Worm (Caenorhabditis elegans) whole organism, mixed stage, embryonic: ENCODE measurements around the gene M03B6.1.
A peak's percentile ranks its signal among the peaks of the same experiment; 100 is the strongest.

Experiments used
- M03D4.4 ChIP-seq: sonication (generic microtip); optimal IDR thresholded peaks from 2 replicates; lab custom pipeline; 2017; ENCODE audit warnings: mild to moderate bottlenecking, missing genetic modification characterization, missing compliant biosample characterization
- bed-3 ChIP-seq: fragments of 200-800 bp; sonication (Bioruptor generic); optimal IDR thresholded peaks from 3 replicates; lab custom pipeline; 2018; ENCODE audit warnings: mild to moderate bottlenecking, missing genetic modification characterization, moderate library complexity, missing compliant biosample characterization
- ceh-39 ChIP-seq: fragments of 150-350 bp; optimal IDR thresholded peaks from 2 replicates; lab custom pipeline; 2014; ENCODE audit warnings: missing biosample characterization, missing genetic modification characterization
- ceh-83 ChIP-seq: fragments of 200-800 bp; sonication (Bioruptor generic); optimal IDR thresholded peaks from 2 replicates; lab custom pipeline; 2018; ENCODE audit warnings: mild to moderate bottlenecking, missing genetic modification characterization, missing compliant biosample characterization
- ces-1 ChIP-seq: fragments of 150-350 bp; optimal IDR thresholded peaks from 2 replicates; lab custom pipeline; 2014; ENCODE audit warnings: missing biosample characterization, missing genetic modification reagents, missing genetic modification characterization
- cnd-1 ChIP-seq: fragments of 200-800 bp; sonication (Bioruptor generic); optimal IDR thresholded peaks from 2 replicates; lab custom pipeline; 2018; ENCODE audit warnings: mild to moderate bottlenecking, missing genetic modification characterization, missing compliant biosample characterization
- drap-1 ChIP-seq: fragments of 200-800 bp; sonication (Bioruptor generic); optimal IDR thresholded peaks from 3 replicates; lab custom pipeline; 2018; ENCODE audit warnings: mild to moderate bottlenecking, missing genetic modification characterization, missing compliant biosample characterization
- elt-1 ChIP-seq: sonication (generic microtip); optimal IDR thresholded peaks from 2 replicates; lab custom pipeline; 2017; ENCODE audit warnings: missing genetic modification characterization, mild to moderate bottlenecking, missing compliant biosample characterization, antibody characterized with exemption, moderate library complexity, borderline replicate concordance; ENCODE audit not compliant: insufficient read depth
- elt-3 ChIP-seq: fragments of 150-350 bp; optimal IDR thresholded peaks from 2 replicates; lab custom pipeline; 2014; ENCODE audit warnings: missing biosample characterization, missing genetic modification characterization
- ham-2 ChIP-seq: fragments of 200-800 bp; sonication (Bioruptor generic); optimal IDR thresholded peaks from 2 replicates; lab custom pipeline; 2018; ENCODE audit warnings: mild to moderate bottlenecking, missing genetic modification characterization, missing compliant biosample characterization
- hlh-1 ChIP-seq: fragments of 150-350 bp; optimal IDR thresholded peaks from 2 replicates; lab custom pipeline; 2014; ENCODE audit warnings: missing biosample characterization, missing genetic modification reagents, missing genetic modification characterization
- lin-13 ChIP-seq: fragments of 150-350 bp; optimal IDR thresholded peaks from 2 replicates; lab custom pipeline; 2014; ENCODE audit warnings: missing biosample characterization, missing genetic modification characterization
- lin-32 ChIP-seq: fragments of 200-800 bp; sonication (Bioruptor generic); optimal IDR thresholded peaks from 2 replicates; lab custom pipeline; 2018; ENCODE audit warnings: mild to moderate bottlenecking, missing genetic modification characterization, missing compliant biosample characterization
- lsy-2 ChIP-seq: fragments of 150-350 bp; optimal IDR thresholded peaks from 2 replicates; lab custom pipeline; 2014; ENCODE audit warnings: missing biosample characterization, missing genetic modification characterization
- mab-5 ChIP-seq: fragments of 150-350 bp; optimal IDR thresholded peaks from 2 replicates; lab custom pipeline; 2014; ENCODE audit warnings: missing biosample characterization, missing genetic modification characterization
- mep-1 ChIP-seq: fragments of 150-350 bp; optimal IDR thresholded peaks from 2 replicates; lab custom pipeline; 2017; ENCODE audit warnings: missing biosample characterization, missing genetic modification reagents, missing genetic modification characterization, inconsistent platforms
- mls-2 ChIP-seq: sonication (generic microtip); optimal IDR thresholded peaks from 2 replicates; lab custom pipeline; 2016; ENCODE audit warnings: mild to moderate bottlenecking, missing genetic modification characterization, moderate library complexity, missing compliant biosample characterization
- nhr-12 ChIP-seq: fragments of 150-350 bp; optimal IDR thresholded peaks from 2 replicates; lab custom pipeline; 2014; ENCODE audit warnings: missing biosample characterization, missing genetic modification characterization
- nhr-2 ChIP-seq: fragments of 150-350 bp; optimal IDR thresholded peaks from 2 replicates; lab custom pipeline; 2014; ENCODE audit warnings: missing biosample characterization, missing genetic modification characterization
- nhr-28 ChIP-seq: fragments of 150-350 bp; optimal IDR thresholded peaks from 2 replicates; lab custom pipeline; 2014; ENCODE audit warnings: missing biosample characterization, missing genetic modification characterization
- nhr-76 ChIP-seq: sonication (generic microtip); optimal IDR thresholded peaks from 2 replicates; lab custom pipeline; 2017; ENCODE audit warnings: missing biosample characterization, missing genetic modification characterization
- pha-4 ChIP-seq: fragments of 150-350 bp; optimal IDR thresholded peaks from 2 replicates; lab custom pipeline; 2018; ENCODE audit warnings: missing biosample characterization, missing genetic modification reagents, missing genetic modification characterization
- sem-2 ChIP-seq: fragments of 200-800 bp; sonication (Bioruptor generic); optimal IDR thresholded peaks from 2 replicates; lab custom pipeline; 2018; ENCODE audit warnings: mild to moderate bottlenecking, missing genetic modification characterization, missing compliant biosample characterization
- snpc-4 ChIP-seq: fragments of 150-350 bp; optimal IDR thresholded peaks from 2 replicates; lab custom pipeline; 2014; ENCODE audit warnings: missing biosample characterization, missing genetic modification characterization
- sptf-1 ChIP-seq: sonication (generic microtip); optimal IDR thresholded peaks from 2 replicates; lab custom pipeline; 2017; ENCODE audit warnings: mild to moderate bottlenecking, missing genetic modification characterization, moderate library complexity, missing compliant biosample characterization
- tbx-8 ChIP-seq: fragments of 200-800 bp; sonication (Bioruptor generic); optimal IDR thresholded peaks from 2 replicates; lab custom pipeline; 2018; ENCODE audit warnings: mild to moderate bottlenecking, missing genetic modification characterization, moderate library complexity, missing compliant biosample characterization
- unc-120 ChIP-seq: sonication (generic microtip); optimal IDR thresholded peaks from 2 replicates; lab custom pipeline; 2017; ENCODE audit warnings: missing genetic modification characterization, missing compliant biosample characterization; ENCODE audit not compliant: poor library complexity, severe bottlenecking
- unc-39 ChIP-seq: fragments of 150-350 bp; optimal IDR thresholded peaks from 2 replicates; lab custom pipeline; 2014; ENCODE audit warnings: missing biosample characterization, missing genetic modification characterization
- unc-62 ChIP-seq: fragments of 150-350 bp; optimal IDR thresholded peaks from 2 replicates; lab custom pipeline; 2014; ENCODE audit warnings: missing biosample characterization, missing genetic modification reagents, missing genetic modification characterization
- zip-8 ChIP-seq: fragments of 150-350 bp; optimal IDR thresholded peaks from 2 replicates; lab custom pipeline; 2014; ENCODE audit warnings: missing biosample characterization, missing genetic modification characterization
- ztf-11 ChIP-seq: fragments of 150-350 bp; optimal IDR thresholded peaks from 2 replicates; lab custom pipeline; 2014; ENCODE audit warnings: missing biosample characterization, missing genetic modification characterization

M03B6.1 gene

DNA sequence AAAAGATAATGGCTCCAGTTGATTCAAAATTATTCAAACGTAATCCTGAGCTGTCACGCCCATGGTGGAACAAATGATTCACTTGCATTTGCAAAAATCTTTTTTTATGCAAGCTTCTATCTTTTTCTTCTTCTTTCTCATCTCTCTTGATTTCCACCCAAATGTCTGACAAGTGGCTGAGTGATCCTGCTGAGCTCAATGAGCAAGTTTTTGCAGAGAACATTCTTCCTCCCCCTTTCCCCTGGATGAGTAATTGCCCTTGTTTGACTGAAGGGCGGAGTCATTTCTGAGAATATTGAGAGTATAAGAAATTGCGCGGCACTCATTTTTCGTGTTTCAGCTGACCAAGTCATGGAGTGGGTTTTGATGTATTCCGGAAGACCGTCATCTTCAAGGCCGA lies at the start of gene M03B6.1:
Gene M03B6.1 (plus strand): TSS at position 334 of the 400 bp plus-strand sequence.
- peak; percentile 24 for TF ChIP-seq hlh-1
- no peak for TF ChIP-seq snpc-4 (tag; lab: Kevin White, UChicago)
- TF ChIP-seq bed-3 (GFP tag; lab: Kevin White, UChicago), result no peak
- TF ChIP-seq M03D4.4 (tag; lab: Kevin White, UChicago), result no peak
- TF ChIP-seq sem-2 (GFP tag; lab: Kevin White, UChicago), result no peak
- no peak for TF ChIP-seq nhr-2 (tag; lab: Kevin White, UChicago)
- TF ChIP-seq ham-2 (GFP tag; lab: Kevin White, UChicago), result no peak
- TF ChIP-seq mls-2 (tag; lab: Kevin White, UChicago), result no peak
- no peak for TF ChIP-seq lsy-2 (tag; lab: Kevin White, UChicago)
- no peak for TF ChIP-seq unc-120 (tag; lab: Kevin White, UChicago)
- no peak for TF ChIP-seq drap-1 (GFP tag; lab: Kevin White, UChicago)
- TF ChIP-seq unc-39, result no peak
- peak; percentile 1 for TF ChIP-seq unc-62
- no peak for TF ChIP-seq lin-13
- no peak for TF ChIP-seq cnd-1 (tag; lab: Kevin White, UChicago)
- TF ChIP-seq sptf-1 (tag; lab: Kevin White, UChicago), result no peak
- no peak for TF ChIP-seq elt-3 (tag; lab: Kevin White, UChicago)
- no peak for TF ChIP-seq lin-32

DNA sequence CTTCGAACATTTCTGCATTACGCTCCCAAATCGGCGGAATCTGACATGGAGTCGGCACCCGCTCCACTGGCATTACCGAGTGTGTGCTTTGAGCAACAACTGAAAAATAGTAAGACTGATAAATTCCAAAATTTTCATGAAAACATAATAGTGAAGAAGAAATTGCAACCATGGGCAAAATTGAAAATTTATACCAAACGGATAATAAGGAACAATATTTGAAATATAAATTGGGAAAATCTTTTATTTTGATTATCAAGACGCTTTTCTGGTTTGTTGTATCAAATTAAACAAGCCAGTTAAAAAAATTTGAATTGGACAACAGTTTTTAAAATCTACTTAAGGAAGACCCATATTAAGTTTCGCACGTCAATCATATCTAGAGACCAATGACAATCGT lies 47.9 kb upstream of the M03B6.1 start, which contains the start of gene ZK1086.2:
Gene ZK1086.2 (minus strand): TSS at position 101 of the 400 bp plus-strand sequence.
- TF ChIP-seq nhr-28 (no peak), pha-4 (no peak), sem-2 (GFP tag; lab: Kevin White, UChicago) (no peak), nhr-76 (no peak), cnd-1 (tag; lab: Kevin White, UChicago) (no peak), elt-1 (tag; lab: Kevin White, UChicago) (no peak), lin-32 (no peak), nhr-12 (tag; lab: Kevin White, UChicago) (no peak), snpc-4 (tag; lab: Kevin White, UChicago) (no peak), zip-8 (tag; lab: Kevin White, UChicago) (no peak), ceh-39 (tag; lab: Kevin White, UChicago) (no peak), lsy-2 (tag; lab: Kevin White, UChicago) (no peak)

DNA sequence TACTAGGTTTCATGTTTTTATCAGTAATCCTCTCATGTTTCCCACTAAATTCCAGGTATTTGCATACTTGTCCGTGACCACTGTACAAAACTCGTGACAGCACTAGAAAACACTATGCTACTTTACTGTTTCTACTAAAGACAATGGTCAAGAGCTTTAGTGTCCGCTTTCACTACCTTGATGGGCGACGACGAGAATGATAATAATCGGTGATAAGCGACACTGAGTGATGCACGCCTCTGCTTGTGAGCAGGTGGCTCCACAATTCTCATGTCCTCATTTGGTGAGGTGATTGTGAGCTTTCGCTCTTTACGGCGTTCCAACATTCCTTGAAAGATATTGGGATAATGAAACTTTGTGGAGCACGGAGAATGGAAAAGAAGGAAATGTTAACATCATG lies 38.2 kb upstream of the M03B6.1 start:
- TF ChIP-seq ztf-11 (no peak), unc-39 (no peak), lin-13 (no peak), cnd-1 (tag; lab: Kevin White, UChicago) (no peak), sem-2 (GFP tag; lab: Kevin White, UChicago) (no peak), ces-1 (GFP tag; lab: Kevin White, UChicago) (no peak), pha-4 (no peak), sptf-1 (tag; lab: Kevin White, UChicago) (no peak), mep-1 (no peak), unc-120 (tag; lab: Kevin White, UChicago) (no peak), unc-62 (no peak), elt-1 (tag; lab: Kevin White, UChicago) (no peak), mab-5 (tag; lab: Kevin White, UChicago) (no peak), nhr-76 (no peak), M03D4.4 (tag; lab: Kevin White, UChicago) (no peak)

DNA sequence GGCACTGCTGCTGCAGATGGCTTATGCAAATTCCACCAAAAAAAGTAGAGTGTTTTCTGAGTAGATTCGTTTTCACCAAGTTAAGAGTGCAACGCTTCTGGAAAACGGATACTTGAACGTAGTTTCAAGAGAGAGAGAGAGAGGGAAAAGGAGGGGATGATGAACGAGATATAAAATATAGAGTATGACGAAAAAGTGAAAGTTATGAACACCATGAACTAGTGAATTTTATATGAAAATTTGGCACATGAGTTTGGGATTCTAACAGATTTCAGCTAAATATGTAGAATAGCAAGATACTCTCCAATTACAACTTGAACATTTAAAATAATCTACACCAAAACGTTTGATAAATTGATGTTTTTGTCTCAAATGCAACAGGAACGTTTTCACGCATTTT lies 31.6 kb upstream of the M03B6.1 start, which contains the start of gene obr-3:
Gene obr-3 (minus strand): TSS at position 101 of the 400 bp plus-strand sequence.
- TF ChIP-seq hlh-1, result no peak
- TF ChIP-seq elt-3 (tag; lab: Kevin White, UChicago), result no peak
- TF ChIP-seq lin-13, result no peak
- no peak for TF ChIP-seq nhr-76
- no peak for TF ChIP-seq mab-5 (tag; lab: Kevin White, UChicago)
- TF ChIP-seq elt-1 (tag; lab: Kevin White, UChicago), result no peak
- TF ChIP-seq nhr-12 (tag; lab: Kevin White, UChicago), result no peak
- TF ChIP-seq sptf-1 (tag; lab: Kevin White, UChicago), result no peak
- TF ChIP-seq bed-3 (GFP tag; lab: Kevin White, UChicago), result no peak
- no peak for TF ChIP-seq pha-4
- no peak for TF ChIP-seq M03D4.4 (tag; lab: Kevin White, UChicago)
- TF ChIP-seq tbx-8, result no peak
- TF ChIP-seq ham-2 (GFP tag; lab: Kevin White, UChicago), result no peak
- TF ChIP-seq drap-1 (GFP tag; lab: Kevin White, UChicago), result no peak
- TF ChIP-seq ceh-83 (GFP tag; lab: Kevin White, UChicago), result no peak
- TF ChIP-seq sem-2 (GFP tag; lab: Kevin White, UChicago), result no peak
